Worm (Caenorhabditis elegans) whole organism, late embryonic: ENCODE measurements around the gene srr-4.
A peak's percentile ranks its signal among the peaks of the same experiment; 100 is the strongest.

Experiments
- ceh-24 ChIP-seq: sonication (generic microtip); optimal IDR thresholded peaks from 2 replicates; lab custom pipeline; 2016; ENCODE audit warnings: mild to moderate bottlenecking, missing genetic modification characterization, missing compliant biosample characterization
- elt-2 ChIP-seq: sonication (generic microtip); optimal IDR thresholded peaks from 2 replicates; lab custom pipeline; 2016; ENCODE audit warnings: missing genetic modification reagents, missing genetic modification characterization, missing compliant biosample characterization
- ets-4 ChIP-seq: sonication (generic microtip); optimal IDR thresholded peaks from 2 replicates; lab custom pipeline; 2016; ENCODE audit warnings: missing genetic modification characterization, missing compliant biosample characterization
- fax-1 ChIP-seq: sonication (generic microtip); optimal IDR thresholded peaks from 2 replicates; lab custom pipeline; 2016; ENCODE audit warnings: missing genotype, missing genetic modification characterization, missing compliant biosample characterization
- hlh-6 ChIP-seq: sonication (generic microtip); optimal IDR thresholded peaks from 2 replicates; lab custom pipeline; 2016; ENCODE audit warnings: missing genotype, missing genetic modification characterization, missing compliant biosample characterization

Gene srr-4

DNA sequence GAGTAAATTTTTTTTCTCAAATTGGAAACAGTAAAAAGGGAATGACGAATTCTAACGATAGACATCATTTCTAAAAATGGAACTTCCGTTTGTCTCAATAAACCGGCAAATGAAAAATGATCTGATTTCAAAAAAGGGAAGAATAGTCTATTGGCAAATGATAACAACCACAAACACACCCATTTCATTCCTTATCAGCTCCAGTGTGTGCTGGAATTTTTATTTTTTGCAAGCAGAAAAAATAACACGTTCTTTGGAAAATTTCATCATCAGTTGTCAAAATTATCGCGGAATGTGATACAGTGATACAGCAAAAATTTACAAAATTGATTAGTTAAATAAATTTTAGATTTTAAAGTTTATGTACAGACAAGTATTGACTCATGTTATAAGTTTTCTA is 48.4 kb downstream of the srr-4 start:
- TF ChIP-seq hlh-6 (tag; lab: Kevin White, UChicago): no peak
- TF ChIP-seq ets-4 (tag; lab: Kevin White, UChicago): no peak
- peak; percentile 57 for TF ChIP-seq elt-2 (tag; lab: Kevin White, UChicago)

ce11 chrV:5069440-5069839 is 50.4 kb downstream of the srr-4 start, which contains the start of gene Y58A7A.1:
TSS of gene Y58A7A.1 (minus strand) at chrV:5069540.
- no peak for TF ChIP-seq fax-1 (tag; lab: Kevin White, UChicago)
- no peak for TF ChIP-seq ceh-24 (tag; lab: Kevin White, UChicago)
